Worm (Caenorhabditis elegans) whole organism, L4 larva: Measurements from ENCODE around the gene F22H10.1.
A peak's percentile ranks its signal among the peaks of the same experiment; 100 is the strongest.

ENCODE experiments used
- D1046.2 ChIP-seq: fragments of 200-800 bp; sonication (Bioruptor generic); IDR thresholded peaks from 2 replicates; pipeline ENCODE4 v1.3.6; 2022; ENCODE audit warnings: missing genetic modification characterization, missing compliant biosample characterization
- F10B5.3 ChIP-seq: sonication (generic microtip); optimal IDR thresholded peaks from 2 replicates; lab custom pipeline; 2016; ENCODE audit warnings: mild to moderate bottlenecking, missing genetic modification characterization, missing compliant biosample characterization
- F26F4.8 ChIP-seq: fragments of 200-800 bp; sonication (Bioruptor generic); conservative IDR thresholded peaks from 2 replicates; pipeline ENCODE4 v1.3.6; 2022; ENCODE audit warnings: missing genetic modification characterization, missing compliant biosample characterization
- F49E8.2 ChIP-seq: sonication (generic microtip); optimal IDR thresholded peaks from 2 replicates; lab custom pipeline; 2016; ENCODE audit warnings: missing compliant biosample characterization, mild to moderate bottlenecking, missing genetic modification characterization, borderline replicate concordance
- T26A8.4 ChIP-seq: fragments of 200-800 bp; sonication (Bioruptor generic); IDR thresholded peaks from 2 replicates; pipeline ENCODE4 v1.3.6; 2022; ENCODE audit warnings: missing genetic modification characterization, missing compliant biosample characterization
- Y48G9A.11 ChIP-seq: fragments of 200-800 bp; sonication (Bioruptor generic); IDR thresholded peaks from 2 replicates; pipeline ENCODE4 v1.3.6; 2022; ENCODE audit warnings: missing genetic modification reagents, missing genetic modification characterization, missing compliant biosample characterization
- aha-1 ChIP-seq: fragments of 150-350 bp; peaks from one replicate; lab custom pipeline; 2014; ENCODE audit warnings: missing biosample characterization, missing genetic modification characterization
- aly-2 ChIP-seq: sonication (generic microtip); optimal IDR thresholded peaks from 2 replicates; lab custom pipeline; 2018; ENCODE audit warnings: missing biosample characterization, missing genetic modification characterization
- ama-1 ChIP-seq: fragments of 150-350 bp; optimal IDR thresholded peaks from 2 replicates; lab custom pipeline; 2014; ENCODE audit warnings: inconsistent platforms, mixed read lengths
- arid-1 ChIP-seq: fragments of 200-800 bp; sonication (Bioruptor generic); conservative IDR thresholded peaks from 2 replicates; pipeline ENCODE4 v1.3.6; 2022; ENCODE audit warnings: missing genetic modification reagents, missing genetic modification characterization, missing compliant biosample characterization
- attf-4 ChIP-seq: sonication (generic microtip); optimal IDR thresholded peaks from 3 replicates; lab custom pipeline; 2017; ENCODE audit warnings: missing biosample characterization, missing genetic modification characterization
- ceh-32 ChIP-seq: sonication (generic microtip); optimal IDR thresholded peaks from 2 replicates; lab custom pipeline; 2016; ENCODE audit warnings: mild to moderate bottlenecking, missing genetic modification characterization, missing compliant biosample characterization; ENCODE audit not compliant: poor library complexity
- ceh-44 ChIP-seq: fragments of 200-800 bp; sonication (Bioruptor generic); IDR thresholded peaks from 2 replicates; pipeline ENCODE4 v1.3.6; 2022; ENCODE audit warnings: missing genetic modification reagents, missing genetic modification characterization, missing compliant biosample characterization
- ces-1 ChIP-seq: fragments of 150-350 bp; sonication (generic microtip); optimal IDR thresholded peaks from 4 replicates; lab custom pipeline; 2014; ENCODE audit warnings: missing biosample characterization, missing genetic modification reagents, missing genetic modification characterization
- ctbp-1 ChIP-seq: fragments of 200-800 bp; sonication (Bioruptor generic); IDR thresholded peaks from 2 replicates; pipeline ENCODE4 v1.3.6; 2022; ENCODE audit warnings: missing genetic modification reagents, missing genetic modification characterization, missing compliant biosample characterization
- daf-8 ChIP-seq: fragments of 200-800 bp; sonication (Bioruptor generic); IDR thresholded peaks from 2 replicates; pipeline ENCODE4 v1.3.6; 2022; ENCODE audit warnings: missing genetic modification characterization, missing compliant biosample characterization
- dmd-6 ChIP-seq: fragments of 200-800 bp; sonication (Bioruptor generic); IDR thresholded peaks from 2 replicates; pipeline ENCODE4 v1.3.6; 2022; ENCODE audit warnings: missing genetic modification reagents, missing genetic modification characterization, missing compliant biosample characterization
- dmd-8 ChIP-seq: fragments of 200-800 bp; sonication (Bioruptor generic); IDR thresholded peaks from 2 replicates; pipeline ENCODE4 v1.3.6; 2022; ENCODE audit warnings: missing genetic modification characterization, missing compliant biosample characterization
- dpl-1 ChIP-seq: fragments of 150-350 bp; optimal IDR thresholded peaks from 2 replicates; lab custom pipeline; 2014; ENCODE audit warnings: missing biosample characterization, missing genetic modification reagents, missing genetic modification characterization
- duxl-1 ChIP-seq: sonication (generic microtip); optimal IDR thresholded peaks from 2 replicates; lab custom pipeline; 2016; ENCODE audit warnings: mild to moderate bottlenecking, missing genetic modification characterization, moderate library complexity, missing compliant biosample characterization; ENCODE audit not compliant: poor library complexity
- dve-1 ChIP-seq: sonication (generic microtip); optimal IDR thresholded peaks from 2 replicates; lab custom pipeline; 2017; ENCODE audit warnings: antibody characterized with exemption, mild to moderate bottlenecking, missing genetic modification characterization, missing compliant biosample characterization; ENCODE audit not compliant: insufficient read depth
- egl-27 ChIP-seq: sonication (generic microtip); optimal IDR thresholded peaks from 3 replicates; lab custom pipeline; 2017; ENCODE audit warnings: missing biosample characterization, missing genetic modification reagents, missing genetic modification characterization
- fos-1 ChIP-seq: fragments of 150-350 bp; optimal IDR thresholded peaks from 2 replicates; lab custom pipeline; 2014; ENCODE audit warnings: missing biosample characterization, missing genetic modification characterization
- gei-8 ChIP-seq: fragments of 200-800 bp; sonication (Bioruptor generic); optimal IDR thresholded peaks from 2 replicates; lab custom pipeline; 2018; ENCODE audit warnings: mild to moderate bottlenecking, missing genetic modification characterization, missing compliant biosample characterization
- hif-1 ChIP-seq, 2 experiments: sonication (generic microtip); optimal IDR thresholded peaks; 2 replicates each; lab custom pipeline; 2016 to 2017; ENCODE audit warnings: missing compliant biosample characterization in 2 of 2, missing genetic modification characterization in 2 of 2, missing genetic modification reagents in 2 of 2, missing genotype in 2 of 2, mild to moderate bottlenecking in 1 of 2
- hmg-1.1 ChIP-seq: fragments of 200-800 bp; sonication (Bioruptor generic); IDR thresholded peaks from 2 replicates; pipeline ENCODE4 v1.3.6; 2022; ENCODE audit warnings: missing genetic modification reagents, missing genetic modification characterization, missing compliant biosample characterization
- lin-13 ChIP-seq: fragments of 150-350 bp; optimal IDR thresholded peaks from 2 replicates; lab custom pipeline; 2014; ENCODE audit warnings: missing biosample characterization, missing genetic modification reagents, missing genetic modification characterization
- lin-39 ChIP-seq: fragments of 150-350 bp; optimal IDR thresholded peaks from 2 replicates; lab custom pipeline; 2014; ENCODE audit warnings: missing biosample characterization, missing genetic modification reagents, missing genetic modification characterization
- lsy-2 ChIP-seq, 2 experiments: fragments of 150-350 bp in 1 of 2; sonication (generic microtip) in 1 of 2; optimal IDR thresholded peaks; 2 replicates each; lab custom pipeline; 2014 to 2017; ENCODE audit warnings: missing biosample characterization in 2 of 2, missing genetic modification characterization in 2 of 2
- madf-5 ChIP-seq, 2 experiments: fragments of 200-800 bp; sonication (Bioruptor generic); IDR thresholded peaks; 2 replicates each; pipeline ENCODE4 v1.3.6; 2022; ENCODE audit warnings: missing compliant biosample characterization in 2 of 2, missing genetic modification characterization in 2 of 2
- madf-9 ChIP-seq: fragments of 200-800 bp; sonication (Bioruptor generic); conservative IDR thresholded peaks from 2 replicates; pipeline ENCODE4 v1.3.6; 2022; ENCODE audit warnings: missing genetic modification reagents, missing genetic modification characterization, missing compliant biosample characterization
- mdt-29 ChIP-seq: fragments of 200-800 bp; sonication (Bioruptor generic); IDR thresholded peaks from 2 replicates; pipeline ENCODE4 v1.3.6; 2022; ENCODE audit warnings: missing genetic modification reagents, missing genetic modification characterization, missing compliant biosample characterization
- mxl-2 ChIP-seq: fragments of 200-800 bp; sonication (Bioruptor generic); conservative IDR thresholded peaks from 2 replicates; pipeline ENCODE4 v1.3.6; 2022; ENCODE audit warnings: missing genetic modification reagents, missing genetic modification characterization, missing compliant biosample characterization
- mxl-3 ChIP-seq: fragments of 200-800 bp; sonication (Bioruptor generic); optimal IDR thresholded peaks from 2 replicates; lab custom pipeline; 2018; ENCODE audit warnings: mild to moderate bottlenecking, missing genetic modification characterization, missing compliant biosample characterization
- nhr-10 ChIP-seq: fragments of 150-350 bp; optimal IDR thresholded peaks from 2 replicates; lab custom pipeline; 2014; ENCODE audit warnings: missing biosample characterization, missing genetic modification characterization
- nhr-11 ChIP-seq: fragments of 150-350 bp; optimal IDR thresholded peaks from 2 replicates; lab custom pipeline; 2014; ENCODE audit warnings: missing biosample characterization, missing genetic modification characterization
- nhr-25 ChIP-seq: sonication (generic microtip); optimal IDR thresholded peaks from 2 replicates; lab custom pipeline; 2017; ENCODE audit warnings: missing genetic modification characterization, mild to moderate bottlenecking, missing compliant biosample characterization, antibody characterized with exemption, moderate library complexity, borderline replicate concordance; ENCODE audit not compliant: insufficient read depth
- nhr-28 ChIP-seq: fragments of 150-350 bp; optimal IDR thresholded peaks from 2 replicates; lab custom pipeline; 2014; ENCODE audit warnings: missing biosample characterization, missing genetic modification characterization
- nhr-6 ChIP-seq: fragments of 150-350 bp; optimal IDR thresholded peaks from 2 replicates; lab custom pipeline; 2014; ENCODE audit warnings: missing biosample characterization, missing genetic modification characterization
- nhr-76 ChIP-seq: fragments of 150-350 bp; optimal IDR thresholded peaks from 2 replicates; lab custom pipeline; 2014; ENCODE audit warnings: missing biosample characterization, missing genetic modification characterization
- pha-4 ChIP-seq, 2 experiments: fragments of 150-350 bp in 1 of 2; fragments of 200-800 bp in 1 of 2; sonication (Bioruptor generic) in 1 of 2; IDR thresholded peaks in 1 of 2; optimal IDR thresholded peaks in 1 of 2; 2 replicates each; pipeline versions ENCODE4 v1.3.6 to Lab custom; 2014 to 2022; ENCODE audit warnings: missing genetic modification characterization in 2 of 2, missing genetic modification reagents in 2 of 2, missing biosample characterization in 1 of 2, missing compliant biosample characterization in 1 of 2
- php-3 ChIP-seq: fragments of 200-800 bp; sonication (Bioruptor generic); IDR thresholded peaks from 2 replicates; pipeline ENCODE4 v1.3.6; 2022; ENCODE audit warnings: missing genetic modification reagents, missing genetic modification characterization, missing compliant biosample characterization
- sdz-12 ChIP-seq: fragments of 200-800 bp; sonication (Bioruptor generic); optimal IDR thresholded peaks from 2 replicates; lab custom pipeline; 2018; ENCODE audit warnings: mild to moderate bottlenecking, missing genetic modification characterization, missing compliant biosample characterization
- set-16 ChIP-seq: fragments of 200-800 bp; sonication (Bioruptor generic); IDR thresholded peaks from 2 replicates; pipeline ENCODE4 v1.3.6; 2022; ENCODE audit warnings: missing genetic modification reagents, missing genetic modification characterization, missing compliant biosample characterization
- spr-1 ChIP-seq: sonication (generic microtip); optimal IDR thresholded peaks from 2 replicates; lab custom pipeline; 2016; ENCODE audit warnings: mild to moderate bottlenecking, missing genetic modification characterization, missing compliant biosample characterization
- tag-97 ChIP-seq: fragments of 200-800 bp; sonication (Bioruptor generic); IDR thresholded peaks from 2 replicates; pipeline ENCODE4 v1.3.6; 2022; ENCODE audit warnings: missing genetic modification characterization, missing compliant biosample characterization
- tra-1 ChIP-seq: fragments of 200-800 bp; sonication (Bioruptor generic); IDR thresholded peaks from 2 replicates; pipeline ENCODE4 v1.3.6; 2022; ENCODE audit warnings: missing genetic modification reagents, missing genetic modification characterization, missing compliant biosample characterization
- zag-1 ChIP-seq: fragments of 150-350 bp; optimal IDR thresholded peaks from 2 replicates; lab custom pipeline; 2014; ENCODE audit warnings: missing biosample characterization, missing genetic modification characterization
- zfp-3 ChIP-seq: fragments of 200-800 bp; sonication (Bioruptor generic); conservative IDR thresholded peaks from 2 replicates; pipeline ENCODE4 v1.3.6; 2022; ENCODE audit warnings: missing genetic modification reagents, missing genetic modification characterization, missing compliant biosample characterization
- ztf-11 ChIP-seq: fragments of 150-350 bp; optimal IDR thresholded peaks from 2 replicates; lab custom pipeline; 2014; ENCODE audit warnings: missing biosample characterization, missing genetic modification characterization

F22H10.1 gene

DNA sequence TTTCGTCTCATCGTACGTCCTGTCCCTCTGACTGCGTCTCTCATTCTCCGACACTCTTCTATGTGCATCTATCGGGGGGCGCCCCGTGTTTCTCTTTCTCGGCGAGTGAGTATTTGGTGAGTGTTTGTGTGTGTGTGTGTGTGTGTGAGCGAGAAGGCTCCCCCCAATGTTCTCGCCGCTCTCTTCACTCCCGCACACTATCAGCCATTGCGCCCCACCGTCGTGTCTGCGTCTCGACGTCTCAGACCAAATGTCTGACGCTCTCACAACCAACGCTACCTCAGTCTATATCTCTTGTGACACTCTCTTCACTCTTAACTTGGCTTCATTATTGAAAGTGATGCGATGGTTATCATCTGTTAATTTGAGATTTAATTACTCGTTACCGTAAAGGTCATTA lies 24.6 kb downstream of the F22H10.1 start (continued):
- TF ChIP-seq set-16 (peak; percentile 84), F26F4.8 (GFP tag; lab: Robert Waterston, UW) (no peak), madf-9 (GFP tag; lab: Robert Waterston, UW) (peak; percentile 66), pha-4 (GFP tag; IDR thresholded peaks at IDR 0.05; lab: Robert Waterston, UW) (peak; percentile 63), pha-4 (tag; optimal IDR thresholded peaks at IDR 0.05; lab: Kevin White, UChicago) (peak; percentile 36), nhr-76 (tag; lab: Kevin White, UChicago) (no peak), dmd-6 (peak; percentile 98), aly-2 (tag; lab: Kevin White, UChicago) (no peak), dpl-1 (GFP tag; lab: Kevin White, UChicago) (peak; percentile 55), mxl-2 (0 out of 2 replicates have a peak, but pooled peaks have one; percentile 30), arid-1 (GFP tag; lab: Robert Waterston, UW) (peak; percentile 83), D1046.2 (GFP tag; lab: Robert Waterston, UW) (0 out of 2 replicates have a peak, but pooled peaks have one; percentile 37), hmg-1.1 (GFP tag; lab: Robert Waterston, UW) (peak; percentile 98), ctbp-1 (GFP tag; lab: Robert Waterston, UW) (peak; percentile 93), ces-1 (GFP tag; lab: Kevin White, UChicago) (no peak), duxl-1 (tag; lab: Kevin White, UChicago) (no peak), gei-8 (GFP tag; lab: Kevin White, UChicago) (peak; percentile 87), mdt-29 (peak; percentile 64), Y48G9A.11 (GFP tag; lab: Robert Waterston, UW) (0 out of 2 replicates have a peak, but pooled peaks have one; percentile 9), nhr-6 (peak; percentile 89), spr-1 (tag; lab: Kevin White, UChicago) (peak; percentile 85), nhr-25 (tag; lab: Kevin White, UChicago) (peak; percentile 84), tra-1 (GFP tag; lab: Robert Waterston, UW) (peak; percentile 92), dmd-8 (GFP tag; lab: Robert Waterston, UW) (0 out of 2 replicates have a peak, but pooled peaks have one; percentile 49), dve-1 (tag; lab: Kevin White, UChicago) (peak; percentile 96), hif-1 (tag; optimal IDR thresholded peaks at IDR 0.05; lab: Kevin White, UChicago) (peak; percentile 42 to 89), fos-1 (tag; lab: Kevin White, UChicago) (no peak), F10B5.3 (tag; lab: Kevin White, UChicago) (no peak), ceh-44 (GFP tag; lab: Robert Waterston, UW) (peak; percentile 56; the same call in 1 of the 2 replicates), nhr-11 (tag; lab: Kevin White, UChicago) (peak; percentile 94), egl-27 (tag; lab: Kevin White, UChicago) (no peak), ama-1 (lab: Kevin White, UChicago) (peak; percentile 5), daf-8 (GFP tag; lab: Robert Waterston, UW) (no peak), F49E8.2 (tag; lab: Kevin White, UChicago) (no peak), madf-5 (GFP tag; IDR thresholded peaks at IDR 0.05; lab: Robert Waterston, UW) (no peak), lsy-2 (tag; optimal IDR thresholded peaks at IDR 0.05; lab: Kevin White, UChicago) (peak; percentile 81 to 88), lin-39 (tag; lab: Kevin White, UChicago) (no peak), tag-97 (no peak), T26A8.4 (GFP tag; lab: Robert Waterston, UW) (peak; percentile 91), aha-1 (peak; percentile 100), zag-1 (tag; lab: Kevin White, UChicago) (peak; percentile 31), ztf-11 (no peak), nhr-10 (tag; lab: Kevin White, UChicago) (peak; percentile 76), zfp-3 (GFP tag; lab: Robert Waterston, UW) (0 out of 2 replicates have a peak, but pooled peaks have one; percentile 26), php-3 (peak; percentile 52; the same call in 1 of the 2 replicates), ceh-32 (tag; lab: Kevin White, UChicago) (peak; percentile 32), mxl-3 (GFP tag; lab: Kevin White, UChicago) (peak; percentile 95), lin-13 (GFP tag; lab: Kevin White, UChicago) (peak; percentile 63), nhr-28 (tag; lab: Kevin White, UChicago) (peak; percentile 91), sdz-12 (no peak), attf-4 (peak; percentile 9)
